Fruit fly (Drosophila melanogaster): ENCODE measurements around the gene Gfat2.

dm6 chr3R:28331126-28331490 lies 8.5 kb downstream of the Gfat2 start:
- TF ChIP-seq ovo (GFP tag; optimal IDR thresholded peaks at IDR 0.05): no peak
- TF ChIP-seq CG14711 (tag; optimal IDR thresholded peaks at IDR 0.05): no peak
- TF ChIP-seq Hr96 (GFP tag; optimal IDR thresholded peaks at IDR 0.05): no peak
- no peak for TF ChIP-seq kay (GFP tag; ENCODE audit: borderline replicate concordance)
